Fruit fly (Drosophila melanogaster) whole organism, embryonic: Measurements from ENCODE around the gene dysf.

Experiments used
- Atf-2 ChIP-seq: fragments of 200-800 bp; sonication (Bioruptor generic); optimal IDR thresholded peaks from 2 replicates; lab custom pipeline; 2016; ENCODE audit warnings: missing biosample characterization, missing genetic modification characterization
- Atf6 ChIP-seq: fragments of 200-800 bp; sonication (Bioruptor generic); IDR thresholded peaks from 2 replicates; pipeline ENCODE4 v1.3.6; 2022; ENCODE audit warnings: missing biosample characterization, missing genetic modification characterization
- CG11093 ChIP-seq: fragments of 200-800 bp; sonication (Bioruptor generic); IDR thresholded peaks from 3 replicates; pipeline ENCODE4 v1.3.6; 2022; ENCODE audit warnings: missing biosample characterization, missing genetic modification characterization
- CG14014 ChIP-seq: fragments of 200-800 bp; sonication (Bioruptor generic); IDR thresholded peaks from 2 replicates; pipeline ENCODE4 v1.3.6; 2022; ENCODE audit warnings: missing biosample characterization, missing genetic modification characterization
- CG15696 ChIP-seq: fragments of 200-800 bp; sonication (Bioruptor generic); optimal IDR thresholded peaks from 2 replicates; lab custom pipeline; 2019; ENCODE audit warnings: missing biosample characterization, mild to moderate bottlenecking, missing genetic modification characterization, moderate library complexity
- CG1647 ChIP-seq: fragments of 200-800 bp; sonication (Bioruptor generic); optimal IDR thresholded peaks from 3 replicates; lab custom pipeline; 2016; ENCODE audit warnings: missing biosample characterization, missing genetic modification characterization
- CG16863 ChIP-seq: fragments of 200-800 bp; sonication (Bioruptor generic); optimal IDR thresholded peaks from 3 replicates; lab custom pipeline; 2016; ENCODE audit warnings: missing biosample characterization, missing genetic modification characterization
- CG17359 ChIP-seq: fragments of 200-800 bp; sonication (Bioruptor generic); optimal IDR thresholded peaks from 3 replicates; lab custom pipeline; 2018; ENCODE audit warnings: missing biosample characterization, mild to moderate bottlenecking, missing genetic modification characterization, moderate library complexity
- CG17912 ChIP-seq: fragments of 200-800 bp; sonication (Bioruptor generic); optimal IDR thresholded peaks from 2 replicates; lab custom pipeline; 2018; ENCODE audit warnings: missing biosample characterization, mild to moderate bottlenecking, missing genetic modification characterization
- CG18476 ChIP-seq: fragments of 200-800 bp; sonication (Bioruptor generic); optimal IDR thresholded peaks from 2 replicates; lab custom pipeline; 2016; ENCODE audit warnings: missing biosample characterization, mild to moderate bottlenecking, missing genetic modification characterization
- CG31224 ChIP-seq: fragments of 200-800 bp; sonication (Bioruptor generic); IDR thresholded peaks from 2 replicates; pipeline ENCODE4 v1.3.6; 2022; ENCODE audit warnings: missing biosample characterization, missing genetic modification characterization
- CG3726 ChIP-seq: fragments of 200-800 bp; sonication (Bioruptor generic); IDR thresholded peaks from 3 replicates; pipeline ENCODE4, ENCODE4 v1.3.6; 2022; ENCODE audit warnings: missing biosample characterization, missing genetic modification characterization
- CG4360 ChIP-seq: fragments of 200-800 bp; sonication (Bioruptor generic); IDR thresholded peaks from 2 replicates; pipeline ENCODE4 v1.3.6; 2022; ENCODE audit warnings: missing biosample characterization, missing genetic modification characterization
- CG6765 ChIP-seq: fragments of 200-800 bp; sonication (Bioruptor generic); optimal IDR thresholded peaks from 3 replicates; lab custom pipeline; 2017; ENCODE audit warnings: missing biosample characterization, mild to moderate bottlenecking, missing genetic modification characterization
- CG8089 ChIP-seq: fragments of 200-800 bp; sonication (Bioruptor generic); optimal IDR thresholded peaks from 3 replicates; lab custom pipeline; 2016; ENCODE audit warnings: missing biosample characterization, missing genetic modification characterization
- CG9609 ChIP-seq: fragments of 200-800 bp; sonication (Bioruptor generic); optimal IDR thresholded peaks from 3 replicates; lab custom pipeline; 2016; ENCODE audit warnings: missing biosample characterization, missing genetic modification characterization
- CG9797 ChIP-seq: fragments of 200-800 bp; sonication (Bioruptor generic); optimal IDR thresholded peaks from 3 replicates; lab custom pipeline; 2018; ENCODE audit warnings: missing biosample characterization, mild to moderate bottlenecking, missing genetic modification characterization
- CTCF ChIP-seq: fragments of 200-800 bp; sonication (Bioruptor generic); optimal IDR thresholded peaks from 2 replicates; lab custom pipeline; 2017; ENCODE audit warnings: missing biosample characterization, mild to moderate bottlenecking, missing genetic modification characterization, moderate library complexity
- Dek ChIP-seq: fragments of 200-800 bp; sonication (Bioruptor generic); optimal IDR thresholded peaks from 3 replicates; lab custom pipeline; 2019; ENCODE audit warnings: missing biosample characterization, mild to moderate bottlenecking, missing genetic modification characterization, moderate library complexity
- E2f1 ChIP-seq: fragments of 200-800 bp; sonication (Bioruptor generic); IDR thresholded peaks from 2 replicates; pipeline ENCODE4 v1.3.6; 2022; ENCODE audit warnings: missing biosample characterization, missing genetic modification characterization
- Ets65A ChIP-seq: fragments of 200-800 bp; sonication (Bioruptor generic); peaks from one replicate; lab custom pipeline; 2016; ENCODE audit warnings: missing biosample characterization, missing genetic modification characterization
- GATAe ChIP-seq: fragments of 200-800 bp; sonication (Bioruptor generic); conservative IDR thresholded peaks from 2 replicates; pipeline ENCODE4 v1.3.6; 2022; ENCODE audit warnings: missing biosample characterization, missing genetic modification characterization
- Jarid2 ChIP-seq: fragments of 200-800 bp; sonication (Bioruptor generic); optimal IDR thresholded peaks from 3 replicates; lab custom pipeline; 2017; ENCODE audit warnings: mild to moderate bottlenecking, missing biosample characterization, missing genetic modification reagents, missing genetic modification characterization
- Kr ChIP-seq: fragments of 200-800 bp; sonication (Bioruptor generic); optimal IDR thresholded peaks from 2 replicates; lab custom pipeline; 2017; ENCODE audit warnings: missing biosample characterization, mild to moderate bottlenecking, missing genetic modification characterization
- Lim3 ChIP-seq: fragments of 200-800 bp; sonication (Bioruptor generic); IDR thresholded peaks from 2 replicates; pipeline ENCODE4 v1.3.6; 2022; ENCODE audit warnings: missing biosample characterization, missing genetic modification characterization
- Max ChIP-seq: fragments of 200-800 bp; sonication (Bioruptor generic); optimal IDR thresholded peaks from 2 replicates; lab custom pipeline; 2016; ENCODE audit warnings: missing biosample characterization, mild to moderate bottlenecking, missing genetic modification characterization
- NfI ChIP-seq: fragments of 200-800 bp; sonication (Bioruptor generic); optimal IDR thresholded peaks from 3 replicates; lab custom pipeline; 2018; ENCODE audit warnings: missing biosample characterization, mild to moderate bottlenecking, missing genetic modification characterization, moderate library complexity
- Oli ChIP-seq: fragments of 200-800 bp; sonication (Bioruptor generic); optimal IDR thresholded peaks from 2 replicates; lab custom pipeline; 2018; ENCODE audit warnings: missing biosample characterization, mild to moderate bottlenecking, missing genetic modification characterization, moderate library complexity
- Sin3A ChIP-seq: fragments of >200 bp; optimal IDR thresholded peaks from 2 replicates; lab custom pipeline; 2018
- Spps ChIP-seq: fragments of 200-800 bp; sonication (Bioruptor generic); optimal IDR thresholded peaks from 2 replicates; lab custom pipeline; 2018; ENCODE audit warnings: missing biosample characterization, mild to moderate bottlenecking, missing genetic modification characterization
- Sry-δ ChIP-seq: fragments of 200-800 bp; sonication (Bioruptor generic); optimal IDR thresholded peaks from 2 replicates; lab custom pipeline; 2016; ENCODE audit warnings: missing biosample characterization, missing genetic modification characterization
- Taf1 ChIP-seq: fragments of 200-800 bp; sonication (Bioruptor generic); IDR thresholded peaks from 2 replicates; pipeline ENCODE4 v1.3.6; 2022; ENCODE audit warnings: missing biosample characterization, missing genetic modification characterization
- Xrp1 ChIP-seq: fragments of 200-800 bp; sonication (Bioruptor generic); IDR thresholded peaks from 2 replicates; pipeline ENCODE4 v1.3.6; 2022; ENCODE audit warnings: missing biosample characterization, missing genetic modification characterization
- amos ChIP-seq: fragments of 200-800 bp; sonication (Bioruptor generic); IDR thresholded peaks from 2 replicates; pipeline ENCODE4 v1.3.6; 2022; ENCODE audit warnings: missing biosample characterization, missing genetic modification characterization; ENCODE audit not compliant: partially characterized antibody
- aop ChIP-seq: fragments of 200-800 bp; sonication (Bioruptor generic); IDR thresholded peaks from 2 replicates; pipeline ENCODE4 v1.3.6; 2022; ENCODE audit warnings: missing biosample characterization, missing genetic modification characterization
- ara ChIP-seq: fragments of 200-800 bp; sonication (Bioruptor generic); IDR thresholded peaks from 2 replicates; pipeline ENCODE4 v1.3.6; 2022; ENCODE audit warnings: missing biosample characterization, missing genetic modification characterization
- ato ChIP-seq: fragments of 200-800 bp; sonication (Bioruptor generic); IDR thresholded peaks from 2 replicates; pipeline ENCODE4 v1.3.6; 2022; ENCODE audit warnings: missing biosample characterization, missing genetic modification characterization; ENCODE audit not compliant: partially characterized antibody
- cad ChIP-seq: fragments of >200 bp; optimal IDR thresholded peaks from 2 replicates; lab custom pipeline; 2017; ENCODE audit warnings: missing biosample characterization, missing genetic modification characterization
- dati ChIP-seq: fragments of 200-800 bp; sonication (Bioruptor generic); IDR thresholded peaks from 2 replicates; pipeline ENCODE4 v1.3.6; 2022; ENCODE audit warnings: missing biosample characterization, missing genetic modification characterization
- esg ChIP-seq: fragments of 200-800 bp; sonication (Bioruptor generic); conservative IDR thresholded peaks from 2 replicates; pipeline ENCODE4 v1.3.6; 2022; ENCODE audit warnings: missing biosample characterization, missing genetic modification characterization
- exex ChIP-seq: fragments of 200-800 bp; sonication (Bioruptor generic); optimal IDR thresholded peaks from 4 replicates; lab custom pipeline; 2018; ENCODE audit warnings: missing biosample characterization, mild to moderate bottlenecking, missing genetic modification characterization, moderate library complexity
- grn ChIP-seq: fragments of 200-800 bp; sonication (Bioruptor generic); optimal IDR thresholded peaks from 3 replicates; lab custom pipeline; 2017; ENCODE audit warnings: missing biosample characterization, missing genetic modification characterization
- gsb ChIP-seq: fragments of 200-800 bp; sonication (Bioruptor generic); IDR thresholded peaks from 2 replicates; pipeline ENCODE4 v1.3.6; 2022; ENCODE audit warnings: missing biosample characterization, missing genetic modification characterization
- ham ChIP-seq: fragments of 200-800 bp; sonication (Bioruptor generic); IDR thresholded peaks from 2 replicates; pipeline ENCODE4 v1.3.6; 2022; ENCODE audit warnings: missing biosample characterization, missing genetic modification characterization
- nau ChIP-seq: fragments of 200-800 bp; sonication (Bioruptor generic); optimal IDR thresholded peaks from 3 replicates; lab custom pipeline; 2017; ENCODE audit warnings: missing biosample characterization, mild to moderate bottlenecking, missing genetic modification characterization, missing genetic modification reagents
- nom ChIP-seq: fragments of 200-800 bp; sonication (Bioruptor generic); optimal IDR thresholded peaks from 2 replicates; lab custom pipeline; 2017; ENCODE audit warnings: missing biosample characterization, missing genetic modification characterization, mild to moderate bottlenecking, moderate library complexity, missing genetic modification reagents
- otp ChIP-seq: fragments of 200-800 bp; sonication (Bioruptor generic); IDR thresholded peaks from 3 replicates; pipeline ENCODE4, ENCODE4 v1.3.6; 2022; ENCODE audit warnings: missing biosample characterization, missing genetic modification characterization
- pb ChIP-seq: fragments of 200-800 bp; sonication (Bioruptor generic); optimal IDR thresholded peaks from 3 replicates; lab custom pipeline; 2016; ENCODE audit warnings: missing biosample characterization, missing genetic modification characterization
- pfk ChIP-seq: fragments of 200-800 bp; sonication (Bioruptor generic); optimal IDR thresholded peaks from 2 replicates; lab custom pipeline; 2018; ENCODE audit warnings: missing biosample characterization, mild to moderate bottlenecking, missing genetic modification characterization, moderate library complexity
- repo ChIP-seq: fragments of 200-800 bp; sonication (Bioruptor generic); optimal IDR thresholded peaks from 2 replicates; lab custom pipeline; 2016; ENCODE audit warnings: missing biosample characterization, missing genetic modification characterization
- salm ChIP-seq: fragments of 200-800 bp; sonication (Bioruptor generic); optimal IDR thresholded peaks from 2 replicates; lab custom pipeline; 2018; ENCODE audit warnings: missing biosample characterization, mild to moderate bottlenecking, missing genetic modification characterization
- sug ChIP-seq: fragments of 200-800 bp; optimal IDR thresholded peaks from 2 replicates; lab custom pipeline; 2019; ENCODE audit warnings: missing biosample characterization, mild to moderate bottlenecking, missing genetic modification characterization, moderate library complexity

The dysf gene

DNA sequence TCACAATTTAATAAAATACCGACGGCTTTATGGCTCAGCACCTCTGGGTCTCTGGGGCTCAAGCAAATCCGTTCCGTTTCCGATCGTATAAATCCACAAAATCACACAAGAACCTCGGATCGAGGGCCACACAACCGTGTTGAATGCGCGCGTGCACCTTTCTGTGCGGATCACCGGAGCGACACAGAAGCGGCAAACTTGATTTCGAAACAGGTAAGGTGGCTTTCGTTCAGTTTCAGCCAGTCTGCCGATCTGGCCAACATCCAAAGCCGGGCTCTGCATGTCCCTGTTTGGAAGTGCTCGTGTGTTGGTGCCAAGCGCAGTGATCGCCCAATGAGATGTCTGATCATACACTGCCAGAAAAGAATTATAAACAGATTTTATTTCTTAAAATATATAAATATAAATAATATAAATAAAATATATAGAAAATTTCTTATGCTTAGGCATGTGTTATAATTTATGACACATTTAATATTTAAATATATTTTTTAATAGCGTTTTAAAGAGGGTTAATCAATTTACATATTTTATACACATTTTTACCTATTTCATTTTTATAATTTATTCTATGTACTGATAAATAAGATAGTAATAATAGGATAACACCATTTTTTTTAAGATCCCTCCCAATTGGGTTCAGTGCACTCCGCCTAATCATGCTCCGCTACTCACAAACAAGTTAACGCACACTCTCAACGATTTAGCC is at the start of gene dysf (continued):
- TF ChIP-seq Jarid2 (GFP tag; lab: Kevin White, UChicago) (no peak), ham (GFP tag; lab: Robert Waterston, UW) (no peak), grn (no peak), CG14014 (GFP tag; lab: Robert Waterston, UW) (no peak), aop (no peak), CG31224 (GFP tag; lab: Robert Waterston, UW) (no peak), Xrp1 (GFP tag; lab: Robert Waterston, UW) (peak; percentile 73), exex (tag; lab: Kevin White, UChicago) (no peak), esg (GFP tag; lab: Robert Waterston, UW) (0 out of 2 replicates have a peak, but pooled peaks have one; percentile 8), repo (no peak), salm (no peak), Taf1 (GFP tag; lab: Robert Waterston, UW) (no peak), Spps (tag; lab: Kevin White, UChicago) (peak; percentile 54), CG9797 (no peak), CTCF (GFP tag; lab: Kevin White, UChicago) (no peak), CG3726 (GFP tag; lab: Robert Waterston, UW) (no peak), ara (peak; percentile 40; the same call in 1 of the 2 replicates), dati (GFP tag; lab: Robert Waterston, UW) (no peak), sug (tag; lab: Kevin White, UChicago) (peak; percentile 53), Max (GFP tag; lab: Kevin White, UChicago) (peak; percentile 49), Lim3 (GFP tag; lab: Robert Waterston, UW) (no peak), CG8089 (GFP tag; lab: Kevin White, UChicago) (no peak), Sin3A (lab: Kevin White, UChicago) (no peak), CG18476 (peak; percentile 47), CG6765 (GFP tag; lab: Kevin White, UChicago) (peak; percentile 23), CG17359 (tag; lab: Kevin White, UChicago) (peak; percentile 47), E2f1 (GFP tag; lab: Robert Waterston, UW) (0 out of 2 replicates have a peak, but pooled peaks have one; percentile 43), Sry-δ (GFP tag; lab: Kevin White, UChicago) (no peak), Atf6 (GFP tag; lab: Robert Waterston, UW) (no peak), pfk (GFP tag; lab: Kevin White, UChicago) (no peak), Atf-2 (GFP tag; lab: Kevin White, UChicago) (no peak), NfI (GFP tag; lab: Kevin White, UChicago) (peak; percentile 48), nau (GFP tag; lab: Kevin White, UChicago) (no peak), Oli (tag; lab: Kevin White, UChicago) (peak; percentile 76), otp (GFP tag; lab: Robert Waterston, UW) (no peak), CG11093 (GFP tag; lab: Robert Waterston, UW) (no peak), CG9609 (GFP tag; lab: Kevin White, UChicago) (no peak), GATAe (GFP tag; lab: Robert Waterston, UW) (no peak), gsb (GFP tag; lab: Robert Waterston, UW) (no peak), nom (peak; percentile 67), pb (GFP tag; lab: Kevin White, UChicago) (no peak), Kr (GFP tag; lab: Kevin White, UChicago) (no peak), CG1647 (GFP tag; lab: Kevin White, UChicago) (no peak), Ets65A (GFP tag; lab: Kevin White, UChicago) (no peak), amos (GFP tag; lab: Robert Waterston, UW) (no peak), CG17912 (GFP tag; lab: Kevin White, UChicago) (no peak), CG15696 (tag; lab: Kevin White, UChicago) (peak; percentile 86), Dek (tag; lab: Kevin White, UChicago) (peak; percentile 8), CG16863 (GFP tag; lab: Kevin White, UChicago) (no peak), ato (GFP tag; lab: Robert Waterston, UW) (no peak), cad (GFP tag; lab: Kevin White, UChicago) (no peak), CG4360 (GFP tag; lab: Robert Waterston, UW) (no peak)
